Fruit fly (Drosophila melanogaster) whole organism, embryonic: Measurements from ENCODE around the gene mRpS10.

Experiments used
- Ada2b ChIP-seq: fragments of 200-800 bp; sonication (Bioruptor generic); IDR thresholded peaks from 2 replicates; pipeline ENCODE4 v1.3.6; 2022; ENCODE audit warnings: missing biosample characterization, missing genetic modification characterization
- Aef1 ChIP-seq: fragments of 200-800 bp; sonication (Bioruptor generic); IDR thresholded peaks from 3 replicates; pipeline ENCODE4 v1.3.6; 2022; ENCODE audit warnings: missing biosample characterization, missing genetic modification characterization
- B-H2 ChIP-seq: fragments of 200-800 bp; sonication (Bioruptor generic); optimal IDR thresholded peaks from 2 replicates; lab custom pipeline; 2018; ENCODE audit warnings: missing biosample characterization, mild to moderate bottlenecking, missing genetic modification characterization
- CG10462 ChIP-seq: fragments of 200-800 bp; sonication (Bioruptor generic); optimal IDR thresholded peaks from 2 replicates; lab custom pipeline; 2016; ENCODE audit warnings: missing biosample characterization, missing genetic modification characterization
- CG14965 ChIP-seq: fragments of 200-800 bp; sonication (Bioruptor generic); optimal IDR thresholded peaks from 2 replicates; lab custom pipeline; 2016; ENCODE audit warnings: missing biosample characterization, missing genetic modification characterization, borderline replicate concordance
- CG15269 ChIP-seq: fragments of 200-800 bp; sonication (Bioruptor generic); optimal IDR thresholded peaks from 2 replicates; lab custom pipeline; 2018; ENCODE audit warnings: missing biosample characterization, mild to moderate bottlenecking, missing genetic modification characterization, moderate library complexity
- CG15479 ChIP-seq: fragments of 200-800 bp; sonication (Bioruptor generic); optimal IDR thresholded peaks from 3 replicates; lab custom pipeline; 2019; ENCODE audit warnings: missing biosample characterization, mild to moderate bottlenecking, missing genetic modification characterization, moderate library complexity
- CG15601 ChIP-seq: fragments of 200-800 bp; sonication (Bioruptor generic); optimal IDR thresholded peaks from 3 replicates; lab custom pipeline; 2019; ENCODE audit warnings: missing biosample characterization, mild to moderate bottlenecking, missing genetic modification characterization, moderate library complexity
- CG15696 ChIP-seq: fragments of 200-800 bp; sonication (Bioruptor generic); optimal IDR thresholded peaks from 2 replicates; lab custom pipeline; 2019; ENCODE audit warnings: missing biosample characterization, mild to moderate bottlenecking, missing genetic modification characterization, moderate library complexity
- CG2116 ChIP-seq: fragments of 200-800 bp; sonication (Bioruptor generic); optimal IDR thresholded peaks from 3 replicates; lab custom pipeline; 2018; ENCODE audit warnings: missing biosample characterization, mild to moderate bottlenecking, missing genetic modification characterization
- CG2199 ChIP-seq: fragments of 200-800 bp; sonication (Bioruptor generic); IDR thresholded peaks from 3 replicates; pipeline ENCODE4 v1.3.6; 2022; ENCODE audit warnings: missing biosample characterization, missing genetic modification characterization
- CG2875 ChIP-seq: fragments of 200-800 bp; sonication (Bioruptor generic); optimal IDR thresholded peaks from 2 replicates; lab custom pipeline; 2017; ENCODE audit warnings: missing biosample characterization, mild to moderate bottlenecking, missing genetic modification characterization, missing genetic modification reagents
- CG3065 ChIP-seq: fragments of 200-800 bp; sonication (Bioruptor generic); optimal IDR thresholded peaks from 2 replicates; lab custom pipeline; 2016; ENCODE audit warnings: missing biosample characterization, missing genetic modification characterization
- CG34376 ChIP-seq: fragments of 200-800 bp; sonication (Bioruptor generic); optimal IDR thresholded peaks from 2 replicates; lab custom pipeline; 2018; ENCODE audit warnings: missing biosample characterization, mild to moderate bottlenecking, missing genetic modification characterization
- CG4328 ChIP-seq: fragments of 200-800 bp; sonication (Bioruptor generic); optimal IDR thresholded peaks from 3 replicates; lab custom pipeline; 2017; ENCODE audit warnings: missing biosample characterization, missing genetic modification reagents, missing genetic modification characterization
- CG43689 ChIP-seq: fragments of 200-800 bp; sonication (Bioruptor generic); IDR thresholded peaks from 2 replicates; pipeline ENCODE4 v1.3.6; 2022; ENCODE audit warnings: missing biosample characterization, missing genetic modification characterization
- CG5245 ChIP-seq: fragments of 200-800 bp; sonication (Bioruptor generic); optimal IDR thresholded peaks from 3 replicates; lab custom pipeline; 2016; ENCODE audit warnings: missing biosample characterization, missing genetic modification characterization
- CG6765 ChIP-seq: fragments of 200-800 bp; sonication (Bioruptor generic); optimal IDR thresholded peaks from 3 replicates; lab custom pipeline; 2017; ENCODE audit warnings: missing biosample characterization, mild to moderate bottlenecking, missing genetic modification characterization
- CG7839 ChIP-seq: fragments of 200-800 bp; sonication (Bioruptor generic); optimal IDR thresholded peaks from 3 replicates; lab custom pipeline; 2018; ENCODE audit warnings: missing biosample characterization, mild to moderate bottlenecking, missing genetic modification characterization, moderate library complexity
- CrebB ChIP-seq: fragments of 200-800 bp; sonication (Bioruptor generic); optimal IDR thresholded peaks from 3 replicates; lab custom pipeline; 2018; ENCODE audit warnings: missing biosample characterization, mild to moderate bottlenecking, missing genetic modification characterization
- Dip2 ChIP-seq: fragments of 200-800 bp; sonication (Bioruptor generic); IDR thresholded peaks from 2 replicates; pipeline ENCODE4 v1.3.6; 2022; ENCODE audit warnings: missing biosample characterization, missing genetic modification characterization
- Dll ChIP-seq: fragments of 200-800 bp; sonication (Bioruptor generic); IDR thresholded peaks from 4 replicates; pipeline ENCODE4 v1.3.6; 2022; ENCODE audit warnings: missing biosample characterization, missing genetic modification characterization; ENCODE audit not compliant: partially characterized antibody
- Ets65A ChIP-seq: fragments of 200-800 bp; sonication (Bioruptor generic); peaks from one replicate; lab custom pipeline; 2016; ENCODE audit warnings: missing biosample characterization, missing genetic modification characterization
- Fer1 ChIP-seq: fragments of 200-800 bp; sonication (Bioruptor generic); optimal IDR thresholded peaks from 2 replicates; lab custom pipeline; 2017; ENCODE audit warnings: missing biosample characterization, mild to moderate bottlenecking, missing genetic modification characterization
- Hr3 ChIP-seq: fragments of 200-800 bp; sonication (Bioruptor generic); optimal IDR thresholded peaks from 3 replicates; lab custom pipeline; 2016; ENCODE audit warnings: missing biosample characterization, missing genetic modification characterization
- Kr ChIP-seq: fragments of 200-800 bp; sonication (Bioruptor generic); optimal IDR thresholded peaks from 2 replicates; lab custom pipeline; 2017; ENCODE audit warnings: missing biosample characterization, mild to moderate bottlenecking, missing genetic modification characterization
- Lhr ChIP-seq: fragments of 200-800 bp; sonication (Bioruptor generic); optimal IDR thresholded peaks from 3 replicates; lab custom pipeline; 2017; ENCODE audit warnings: mild to moderate bottlenecking, missing biosample characterization, missing genetic modification reagents, missing genetic modification characterization
- MESR4 ChIP-seq: fragments of 200-800 bp; sonication (Bioruptor generic); optimal IDR thresholded peaks from 2 replicates; lab custom pipeline; 2018; ENCODE audit warnings: missing biosample characterization, mild to moderate bottlenecking, missing genetic modification characterization, moderate library complexity
- Sin3A ChIP-seq: fragments of >200 bp; optimal IDR thresholded peaks from 2 replicates; lab custom pipeline; 2018
- Sry-β ChIP-seq: fragments of 200-800 bp; sonication (Bioruptor generic); optimal IDR thresholded peaks from 2 replicates; lab custom pipeline; 2018; ENCODE audit warnings: missing biosample characterization, mild to moderate bottlenecking, missing genetic modification characterization, moderate library complexity
- bcd ChIP-seq: fragments of 200-800 bp; sonication (Bioruptor generic); optimal IDR thresholded peaks from 2 replicates; lab custom pipeline; 2017; ENCODE audit warnings: missing biosample characterization, mild to moderate bottlenecking, missing genetic modification characterization
- chn ChIP-seq: fragments of 200-800 bp; sonication (Bioruptor generic); optimal IDR thresholded peaks from 2 replicates; lab custom pipeline; 2016; ENCODE audit warnings: missing biosample characterization, missing genetic modification characterization
- dm ChIP-seq: fragments of 200-800 bp; sonication (Bioruptor generic); optimal IDR thresholded peaks from 3 replicates; lab custom pipeline; 2016; ENCODE audit warnings: missing biosample characterization, missing genetic modification characterization
- esg ChIP-seq: fragments of 200-800 bp; sonication (Bioruptor generic); conservative IDR thresholded peaks from 2 replicates; pipeline ENCODE4 v1.3.6; 2022; ENCODE audit warnings: missing biosample characterization, missing genetic modification characterization
- fd102C ChIP-seq: fragments of 200-800 bp; sonication (Bioruptor generic); optimal IDR thresholded peaks from 2 replicates; lab custom pipeline; 2018; ENCODE audit warnings: missing biosample characterization, mild to moderate bottlenecking, missing genetic modification characterization, moderate library complexity
- gro ChIP-seq: fragments of 200-800 bp; sonication (Bioruptor generic); optimal IDR thresholded peaks from 2 replicates; lab custom pipeline; 2016; ENCODE audit warnings: missing biosample characterization, missing genetic modification characterization
- insv ChIP-seq, 2 experiments: fragments of 200-800 bp; sonication (Bioruptor generic); optimal IDR thresholded peaks; 3 replicates each; lab custom pipeline; 2016 to 2018; ENCODE audit warnings: missing biosample characterization in 2 of 2, missing genetic modification characterization in 2 of 2
- kah ChIP-seq: fragments of 200-800 bp; sonication (Bioruptor generic); optimal IDR thresholded peaks from 2 replicates; lab custom pipeline; 2018; ENCODE audit warnings: missing biosample characterization, mild to moderate bottlenecking, missing genetic modification characterization
- lmd ChIP-seq: fragments of 200-800 bp; sonication (Bioruptor generic); IDR thresholded peaks from 2 replicates; pipeline ENCODE4 v1.3.6; 2022; ENCODE audit warnings: missing biosample characterization, missing genetic modification characterization
- otp ChIP-seq: fragments of 200-800 bp; sonication (Bioruptor generic); IDR thresholded peaks from 3 replicates; pipeline ENCODE4, ENCODE4 v1.3.6; 2022; ENCODE audit warnings: missing biosample characterization, missing genetic modification characterization
- pita ChIP-seq: fragments of 200-800 bp; sonication (Bioruptor generic); optimal IDR thresholded peaks from 2 replicates; lab custom pipeline; 2017; ENCODE audit warnings: missing biosample characterization, mild to moderate bottlenecking, missing genetic modification characterization
- ro ChIP-seq: fragments of 200-800 bp; sonication (Bioruptor generic); IDR thresholded peaks from 2 replicates; pipeline ENCODE4 v1.3.6; 2022; ENCODE audit warnings: missing biosample characterization, missing genetic modification characterization
- row ChIP-seq: fragments of 200-800 bp; sonication (Bioruptor generic); IDR thresholded peaks from 3 replicates; pipeline ENCODE4 v1.3.6; 2022; ENCODE audit warnings: missing biosample characterization, missing genetic modification characterization
- sens-2 ChIP-seq: fragments of 200-800 bp; sonication (Bioruptor generic); IDR thresholded peaks from 2 replicates; pipeline ENCODE4 v1.3.6; 2022; ENCODE audit warnings: missing biosample characterization, missing genetic modification characterization
- sqz ChIP-seq: fragments of 200-800 bp; sonication (Bioruptor generic); optimal IDR thresholded peaks from 3 replicates; lab custom pipeline; 2018; ENCODE audit warnings: missing biosample characterization, mild to moderate bottlenecking, missing genetic modification characterization
- sr ChIP-seq: fragments of 200-800 bp; sonication (Bioruptor generic); IDR thresholded peaks from 3 replicates; pipeline ENCODE4 v1.3.6; 2022; ENCODE audit warnings: missing biosample characterization, missing genetic modification characterization
- tio ChIP-seq: fragments of 200-800 bp; sonication (Bioruptor generic); optimal IDR thresholded peaks from 2 replicates; lab custom pipeline; 2017; ENCODE audit warnings: missing biosample characterization, missing genetic modification characterization, inconsistent platforms
- twi ChIP-seq: fragments of 200-800 bp; optimal IDR thresholded peaks from 2 replicates; lab custom pipeline; 2019; ENCODE audit warnings: missing biosample characterization, mild to moderate bottlenecking, missing genetic modification characterization, moderate library complexity
- vfl ChIP-seq: fragments of 200-800 bp; sonication (Bioruptor generic); optimal IDR thresholded peaks from 2 replicates; lab custom pipeline; 2016; ENCODE audit warnings: missing biosample characterization, missing genetic modification characterization
- z ChIP-seq: fragments of 200-800 bp; sonication (Bioruptor generic); IDR thresholded peaks from 3 replicates; pipeline ENCODE4 v1.3.6; 2022; ENCODE audit warnings: missing biosample characterization, missing genetic modification characterization

The mRpS10 gene

DNA sequence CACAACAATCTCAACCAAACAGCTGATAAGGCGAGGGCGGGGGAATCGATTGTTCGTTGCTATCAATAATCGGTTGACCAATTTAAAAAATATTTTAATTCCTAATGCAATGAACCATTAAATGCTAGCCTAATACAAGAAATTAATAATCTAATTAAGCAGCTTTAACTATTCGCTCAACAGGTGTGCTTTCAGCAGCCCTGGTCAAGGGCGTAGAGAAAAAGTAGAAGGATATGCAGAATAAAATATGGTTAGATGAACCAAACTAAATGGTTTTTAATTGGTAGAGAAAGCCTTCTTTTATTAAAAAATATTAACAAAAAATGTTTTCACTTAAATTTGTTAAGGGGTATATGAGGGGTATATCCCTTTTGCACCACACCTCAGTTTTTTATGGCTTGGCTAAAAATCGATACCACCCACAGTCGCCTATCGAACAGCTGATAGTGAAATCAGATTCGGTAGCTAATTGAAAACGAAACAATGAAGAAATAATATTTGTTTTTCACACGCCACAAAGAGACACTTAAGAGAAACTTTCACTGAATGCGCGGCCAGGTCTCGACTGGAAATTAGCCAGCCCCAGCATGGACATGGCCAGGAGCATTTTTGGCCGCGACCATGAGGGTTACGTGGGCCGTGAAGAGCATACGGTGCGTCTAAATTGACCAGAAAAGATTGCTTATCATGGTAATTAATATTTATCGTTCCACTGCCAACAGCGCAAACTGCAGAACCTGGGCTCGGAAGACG, 10.5 kb upstream of the mRpS10 start, which contains the start of the genes SIDL and CG12241 (continued):
- TF ChIP-seq CG14965 (GFP tag; lab: Kevin White, UChicago): no peak
- TF ChIP-seq Sry-β (GFP tag; lab: Kevin White, UChicago): no peak
- TF ChIP-seq CG6765: peak; percentile 68
- peak; percentile 25 for TF ChIP-seq CG15479 (GFP tag; lab: Kevin White, UChicago)
- TF ChIP-seq CG15601 (tag; lab: Kevin White, UChicago): peak; percentile 18
- peak; percentile 13 for TF ChIP-seq twi (tag; lab: Kevin White, UChicago)
- TF ChIP-seq CG43689 (GFP tag; lab: Robert Waterston, UW): no peak
- peak; percentile 79 for TF ChIP-seq CG2116
- TF ChIP-seq insv (GFP tag; optimal IDR thresholded peaks at IDR 0.05; lab: Kevin White, UChicago): no peak
- peak; percentile 67 for TF ChIP-seq CG3065 (GFP tag; lab: Kevin White, UChicago)
- no peak for TF ChIP-seq fd102C
- 0 out of 4 replicates have a peak, but pooled peaks have one; percentile 41 for TF ChIP-seq Dll
- TF ChIP-seq lmd: peak; percentile 93
- TF ChIP-seq vfl (GFP tag; lab: Kevin White, UChicago): peak; percentile 48
- TF ChIP-seq CG2875 (GFP tag; lab: Kevin White, UChicago): no peak
- no peak for TF ChIP-seq CG4328 (GFP tag; lab: Kevin White, UChicago)
- no peak for TF ChIP-seq Kr (GFP tag; lab: Kevin White, UChicago)
- peak; percentile 32 for TF ChIP-seq B-H2 (GFP tag; lab: Kevin White, UChicago)
- TF ChIP-seq ro (GFP tag; lab: Robert Waterston, UW): peak; percentile 82
- no peak for TF ChIP-seq sqz
- TF ChIP-seq Fer1 (GFP tag; lab: Kevin White, UChicago): peak; percentile 79
- TF ChIP-seq sens-2: no peak
- no peak for TF ChIP-seq Sin3A (lab: Kevin White, UChicago)
- peak; percentile 20; the same call in 1 of the 2 replicates for TF ChIP-seq esg (GFP tag; lab: Robert Waterston, UW)
- TF ChIP-seq sr (GFP tag; lab: Robert Waterston, UW): peak; percentile 35; the same call in 1 of the 3 replicates
- TF ChIP-seq CG7839 (tag; lab: Kevin White, UChicago): no peak
- TF ChIP-seq Aef1 (GFP tag; lab: Robert Waterston, UW): peak; percentile 96
- TF ChIP-seq Lhr (GFP tag; lab: Kevin White, UChicago): no peak
- TF ChIP-seq Hr3 (GFP tag; lab: Kevin White, UChicago): peak; percentile 70
- no peak for TF ChIP-seq otp
- TF ChIP-seq CG15269 (tag; lab: Kevin White, UChicago): no peak
- peak; percentile 77 for TF ChIP-seq kah (GFP tag; lab: Kevin White, UChicago)
- peak; percentile 98 for TF ChIP-seq Ets65A (GFP tag; lab: Kevin White, UChicago)
- TF ChIP-seq Ada2b (GFP tag; lab: Robert Waterston, UW): peak; percentile 94
- peak; percentile 74 for TF ChIP-seq chn
- no peak for TF ChIP-seq CrebB (tag; lab: Kevin White, UChicago)
- TF ChIP-seq Dip2 (GFP tag; lab: Robert Waterston, UW): 0 out of 2 replicates have a peak, but pooled peaks have one; percentile 44
- TF ChIP-seq CG34376: peak; percentile 71
- peak; percentile 76 for TF ChIP-seq row (GFP tag; lab: Robert Waterston, UW)
- TF ChIP-seq tio (GFP tag; lab: Kevin White, UChicago): no peak
- peak; percentile 39 for TF ChIP-seq CG15696 (tag; lab: Kevin White, UChicago)
- peak; percentile 66 for TF ChIP-seq MESR4 (GFP tag; lab: Kevin White, UChicago)
- peak; percentile 48 for TF ChIP-seq CG5245
- peak; percentile 87 for TF ChIP-seq bcd (GFP tag; lab: Kevin White, UChicago)
- no peak for TF ChIP-seq pita (GFP tag; lab: Kevin White, UChicago)
- TF ChIP-seq dm (GFP tag; lab: Kevin White, UChicago): no peak
- no peak for TF ChIP-seq z (GFP tag; lab: Robert Waterston, UW)
- TF ChIP-seq gro (GFP tag; lab: Kevin White, UChicago): peak; percentile 91
- TF ChIP-seq CG10462: peak; percentile 17
- TF ChIP-seq CG2199: peak; percentile 81
